Worm (Caenorhabditis elegans) whole organism, late embryonic: Measurements from ENCODE around the gene str-109.

Experiments used
- ceh-19 ChIP-seq: fragments of 200-800 bp; sonication (Bioruptor generic); optimal IDR thresholded peaks from 2 replicates; lab custom pipeline; 2018; ENCODE audit warnings: mild to moderate bottlenecking, missing genetic modification characterization, missing compliant biosample characterization
- ceh-48 ChIP-seq: sonication (generic microtip); optimal IDR thresholded peaks from 2 replicates; lab custom pipeline; 2016; ENCODE audit warnings: missing genetic modification characterization, inconsistent platforms, missing compliant biosample characterization
- ceh-9 ChIP-seq: sonication (generic microtip); optimal IDR thresholded peaks from 2 replicates; lab custom pipeline; 2016; ENCODE audit warnings: mild to moderate bottlenecking, missing genetic modification characterization, inconsistent platforms, missing compliant biosample characterization
- ets-4 ChIP-seq: sonication (generic microtip); optimal IDR thresholded peaks from 2 replicates; lab custom pipeline; 2016; ENCODE audit warnings: missing genetic modification characterization, missing compliant biosample characterization
- lim-6 ChIP-seq: sonication (generic microtip); optimal IDR thresholded peaks from 2 replicates; lab custom pipeline; 2016; ENCODE audit warnings: missing genetic modification characterization, missing compliant biosample characterization
- nhr-11 ChIP-seq: fragments of 150-350 bp; optimal IDR thresholded peaks from 2 replicates; lab custom pipeline; 2014; ENCODE audit warnings: missing biosample characterization, missing genetic modification characterization
- pqm-1 ChIP-seq: sonication (generic microtip); optimal IDR thresholded peaks from 2 replicates; lab custom pipeline; 2016; ENCODE audit warnings: missing genetic modification characterization, missing compliant biosample characterization

DNA sequence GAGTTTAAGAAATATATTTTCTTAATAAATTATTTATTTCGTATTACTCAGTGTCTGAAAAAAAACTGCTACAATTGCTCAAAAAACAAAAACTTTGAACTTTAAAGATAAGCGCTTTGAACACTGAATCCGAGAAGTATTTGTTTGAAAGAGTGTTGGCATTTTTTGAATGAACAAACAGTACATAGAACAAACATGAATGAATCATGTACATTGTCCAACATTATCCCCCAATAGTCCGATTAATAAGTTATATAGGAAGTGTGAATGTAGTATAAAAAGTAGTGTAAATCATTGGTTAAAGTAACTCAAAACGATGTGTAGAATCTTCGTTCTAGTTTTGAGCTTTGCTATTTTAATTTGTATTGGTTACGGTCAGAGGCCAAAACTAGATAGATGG is 39.7 kb upstream of the str-109 start, which contains the start of gene F11A5.17:
- TF ChIP-seq ceh-9 (tag; lab: Kevin White, UChicago) (no peak), ceh-19 (GFP tag; lab: Kevin White, UChicago) (no peak), ceh-48 (tag; lab: Kevin White, UChicago) (no peak), nhr-11 (tag; lab: Kevin White, UChicago) (no peak), lim-6 (tag; lab: Kevin White, UChicago) (no peak), pqm-1 (tag; lab: Kevin White, UChicago) (no peak), ets-4 (tag; lab: Kevin White, UChicago) (no peak)
